Fruit fly (Drosophila melanogaster) whole organism, embryonic: ENCODE results near the gene Tlk.

Source experiments
- CG13894 ChIP-seq: fragments of 200-800 bp; sonication (Bioruptor generic); optimal IDR thresholded peaks from 3 replicates; lab custom pipeline; 2018; ENCODE audit warnings: missing biosample characterization, mild to moderate bottlenecking, missing genetic modification characterization, moderate library complexity
- CG15601 ChIP-seq: fragments of 200-800 bp; sonication (Bioruptor generic); optimal IDR thresholded peaks from 3 replicates; lab custom pipeline; 2019; ENCODE audit warnings: missing biosample characterization, mild to moderate bottlenecking, missing genetic modification characterization, moderate library complexity
- CG17359 ChIP-seq: fragments of 200-800 bp; sonication (Bioruptor generic); optimal IDR thresholded peaks from 3 replicates; lab custom pipeline; 2018; ENCODE audit warnings: missing biosample characterization, mild to moderate bottlenecking, missing genetic modification characterization, moderate library complexity
- abd-A ChIP-seq: fragments of 200-800 bp; sonication (Bioruptor generic); optimal IDR thresholded peaks from 3 replicates; lab custom pipeline; 2019; ENCODE audit warnings: missing biosample characterization, mild to moderate bottlenecking, missing genetic modification characterization, moderate library complexity
- bigmax ChIP-seq: fragments of 200-800 bp; sonication (Bioruptor generic); optimal IDR thresholded peaks from 2 replicates; lab custom pipeline; 2018; ENCODE audit warnings: missing biosample characterization, mild to moderate bottlenecking, missing genetic modification characterization
- dysf ChIP-seq: fragments of 200-800 bp; sonication (Bioruptor generic); IDR thresholded peaks from 3 replicates; pipeline ENCODE4 v1.3.6; 2022; ENCODE audit warnings: missing biosample characterization, missing genetic modification characterization
- fd3F ChIP-seq: fragments of 200-800 bp; sonication (Bioruptor generic); optimal IDR thresholded peaks from 2 replicates; lab custom pipeline; 2018; ENCODE audit warnings: missing biosample characterization, mild to moderate bottlenecking, missing genetic modification characterization, moderate library complexity
- hb ChIP-seq: fragments of 200-800 bp; sonication (Bioruptor generic); IDR thresholded peaks from 3 replicates; pipeline ENCODE4 v1.3.6; 2022; ENCODE audit warnings: missing biosample characterization, missing genetic modification characterization; ENCODE audit not compliant: partially characterized antibody
- klu ChIP-seq: fragments of 200-800 bp; sonication (Bioruptor generic); IDR thresholded peaks from 2 replicates; pipeline ENCODE4 v1.3.6; 2022; ENCODE audit warnings: missing biosample characterization, missing genetic modification characterization
- sens ChIP-seq: fragments of 200-800 bp; sonication (Bioruptor generic); peaks from one replicate; lab custom pipeline; 2016; ENCODE audit warnings: missing biosample characterization, missing genetic modification characterization
- unpg ChIP-seq: fragments of 200-800 bp; sonication (Bioruptor generic); optimal IDR thresholded peaks from 3 replicates; lab custom pipeline; 2018; ENCODE audit warnings: missing biosample characterization, mild to moderate bottlenecking, missing genetic modification characterization, moderate library complexity

dm6 chrX:3764223-3764622 is 44.4 kb downstream of the Tlk start:
- TF ChIP-seq CG13894 = no peak
- TF ChIP-seq fd3F (GFP tag; lab: Kevin White, UChicago) = no peak
- TF ChIP-seq unpg (GFP tag; lab: Kevin White, UChicago) = no peak
- TF ChIP-seq bigmax = no peak
- TF ChIP-seq dysf (GFP tag; lab: Robert Waterston, UW) = no peak
- no peak for TF ChIP-seq abd-A (tag; lab: Kevin White, UChicago)
- TF ChIP-seq CG17359 (tag; lab: Kevin White, UChicago) = no peak
- no peak for TF ChIP-seq sens
- no peak for TF ChIP-seq klu (GFP tag; lab: Robert Waterston, UW)
- no peak for TF ChIP-seq CG15601 (tag; lab: Kevin White, UChicago)
- no peak for TF ChIP-seq hb (GFP tag; lab: Robert Waterston, UW)
